Worm (Caenorhabditis elegans): ENCODE results near the gene fipr-7.

The fipr-7 gene

ce11 chrV:10216724-10217123, 12.9 kb upstream of the fipr-7 start, which contains the start of gene ZK856.14:
TSS of gene ZK856.14 (plus strand) at chrV:10217024.
- TF ChIP-seq pros-1 (tag; optimal IDR thresholded peaks at IDR 0.05) (no peak), K02D7.2 (tag; optimal IDR thresholded peaks at IDR 0.05) (no peak), nfya-1 (tag; optimal IDR thresholded peaks at IDR 0.05) (no peak), sdc-2 (tag; optimal IDR thresholded peaks at IDR 0.05) (no peak), pat-9 (tag; optimal IDR thresholded peaks at IDR 0.05) (no peak), pax-1 (tag; optimal IDR thresholded peaks at IDR 0.05) (no peak), ceh-9 (tag; optimal IDR thresholded peaks at IDR 0.05) (no peak), ref-2 (tag; optimal IDR thresholded peaks at IDR 0.05) (no peak), hlh-8 (tag; optimal IDR thresholded peaks at IDR 0.05) (no peak), F13H6.1 (tag; optimal IDR thresholded peaks at IDR 0.05) (no peak), rnt-1 (tag; optimal IDR thresholded peaks at IDR 0.05) (no peak), hlh-6 (tag; optimal IDR thresholded peaks at IDR 0.05) (no peak), elt-4 (tag; optimal IDR thresholded peaks at IDR 0.05) (no peak), tbx-7 (tag; optimal IDR thresholded peaks at IDR 0.05) (no peak), che-1 (tag; optimal IDR thresholded peaks at IDR 0.05) (no peak), npax-4 (tag; optimal IDR thresholded peaks at IDR 0.05) (no peak), ahr-1 (tag; optimal IDR thresholded peaks at IDR 0.05) (no peak), lin-11 (tag; optimal IDR thresholded peaks at IDR 0.05) (no peak), ceh-48 (tag; optimal IDR thresholded peaks at IDR 0.05) (no peak), fkh-10 (GFP tag; optimal IDR thresholded peaks at IDR 0.05) (no peak)

- TF ChIP-seq unc-86 (tag; optimal IDR thresholded peaks at IDR 0.05) (no peak), pqm-1 (tag; optimal IDR thresholded peaks at IDR 0.05) (no peak), ceh-45 (GFP tag; IDR thresholded peaks at IDR 0.05) (no peak), fax-1 (tag; optimal IDR thresholded peaks at IDR 0.05) (no peak), K02D7.2 (tag; optimal IDR thresholded peaks at IDR 0.05) (no peak), ceh-34 (tag; optimal IDR thresholded peaks at IDR 0.05) (no peak), hlh-15 (tag; optimal IDR thresholded peaks at IDR 0.05) (no peak), hlh-30 (tag; optimal IDR thresholded peaks at IDR 0.05; ENCODE audit: insufficient read depth) (no peak), pha-2 (tag; optimal IDR thresholded peaks at IDR 0.05) (no peak), ceh-22 (tag; optimal IDR thresholded peaks at IDR 0.05) (no peak), ceh-6 (GFP tag; optimal IDR thresholded peaks at IDR 0.05) (no peak)
Measured at ce11 chrV:10220605-10221004, 9.0 kb upstream of the fipr-7 start, which contains the start of gene C12D8.13. TSS of gene C12D8.13 (minus strand) at chrV:10220705.

ce11 chrV:10221317-10221716, 8.3 kb upstream of the fipr-7 start, which contains the start of the genes fipr-5 and fipr-9:
TSS of gene fipr-5 (minus strand) at chrV:10221417.
TSS of gene fipr-9 (plus strand) at chrV:10221662.
- TF ChIP-seq ceh-2 (tag; optimal IDR thresholded peaks at IDR 0.05) (no peak), ceh-9 (tag; optimal IDR thresholded peaks at IDR 0.05) (no peak), hlh-8 (tag; optimal IDR thresholded peaks at IDR 0.05) (no peak), unc-3 (GFP tag; conservative IDR thresholded peaks at IDR 0.05) (no peak), unc-3 (tag; optimal IDR thresholded peaks at IDR 0.05) (no peak), syd-9 (tag; optimal IDR thresholded peaks at IDR 0.05) (no peak)

ce11 chrV:10222007-10222406, 7.6 kb upstream of the fipr-7 start, which contains the start of gene C12D8.20:
TSS of gene C12D8.20 (plus strand) at chrV:10222307.
- TF ChIP-seq ref-2 (tag; optimal IDR thresholded peaks at IDR 0.05): no peak
- TF ChIP-seq fax-1 (tag; optimal IDR thresholded peaks at IDR 0.05): no peak
- no peak for TF ChIP-seq odd-2 (tag; optimal IDR thresholded peaks at IDR 0.05)
- TF ChIP-seq Y22D7AL.16 (tag; optimal IDR thresholded peaks at IDR 0.05): no peak
- TF ChIP-seq fkh-6 (tag; optimal IDR thresholded peaks at IDR 0.05): no peak
- TF ChIP-seq nhr-232 (tag; optimal IDR thresholded peaks at IDR 0.05): no peak
- TF ChIP-seq ahr-1 (tag; optimal IDR thresholded peaks at IDR 0.05): no peak
- no peak for TF ChIP-seq elt-4 (tag; optimal IDR thresholded peaks at IDR 0.05)
- TF ChIP-seq T23F11.4 (GFP tag; optimal IDR thresholded peaks at IDR 0.05): no peak
- no peak for TF ChIP-seq hlh-6 (tag; optimal IDR thresholded peaks at IDR 0.05)
- no peak for TF ChIP-seq nfya-1 (tag; optimal IDR thresholded peaks at IDR 0.05)
- TF ChIP-seq gmeb-2 (tag; optimal IDR thresholded peaks at IDR 0.05): no peak
- TF ChIP-seq pqm-1 (tag; optimal IDR thresholded peaks at IDR 0.05): no peak
- no peak for TF ChIP-seq che-1 (tag; optimal IDR thresholded peaks at IDR 0.05)
- TF ChIP-seq ceh-18 (tag; optimal IDR thresholded peaks at IDR 0.05): no peak
- no peak for TF ChIP-seq hlh-8 (tag; optimal IDR thresholded peaks at IDR 0.05)
- TF ChIP-seq rnt-1 (tag; optimal IDR thresholded peaks at IDR 0.05): no peak

Data from whole organism, late embryonic.